Fruit fly (Drosophila melanogaster) whole organism, wandering third instar larva: ENCODE measurements around the gene CG9921.

ENCODE experiments used
- Sp1 ChIP-seq: fragments of 200-800 bp; sonication (Bioruptor generic); optimal IDR thresholded peaks from 3 replicates; lab custom pipeline; 2019; ENCODE audit warnings: missing biosample characterization, mild to moderate bottlenecking, missing genetic modification characterization, moderate library complexity
- pan ChIP-seq: fragments of >200 bp; optimal IDR thresholded peaks from 2 replicates; lab custom pipeline; 2017

DNA sequence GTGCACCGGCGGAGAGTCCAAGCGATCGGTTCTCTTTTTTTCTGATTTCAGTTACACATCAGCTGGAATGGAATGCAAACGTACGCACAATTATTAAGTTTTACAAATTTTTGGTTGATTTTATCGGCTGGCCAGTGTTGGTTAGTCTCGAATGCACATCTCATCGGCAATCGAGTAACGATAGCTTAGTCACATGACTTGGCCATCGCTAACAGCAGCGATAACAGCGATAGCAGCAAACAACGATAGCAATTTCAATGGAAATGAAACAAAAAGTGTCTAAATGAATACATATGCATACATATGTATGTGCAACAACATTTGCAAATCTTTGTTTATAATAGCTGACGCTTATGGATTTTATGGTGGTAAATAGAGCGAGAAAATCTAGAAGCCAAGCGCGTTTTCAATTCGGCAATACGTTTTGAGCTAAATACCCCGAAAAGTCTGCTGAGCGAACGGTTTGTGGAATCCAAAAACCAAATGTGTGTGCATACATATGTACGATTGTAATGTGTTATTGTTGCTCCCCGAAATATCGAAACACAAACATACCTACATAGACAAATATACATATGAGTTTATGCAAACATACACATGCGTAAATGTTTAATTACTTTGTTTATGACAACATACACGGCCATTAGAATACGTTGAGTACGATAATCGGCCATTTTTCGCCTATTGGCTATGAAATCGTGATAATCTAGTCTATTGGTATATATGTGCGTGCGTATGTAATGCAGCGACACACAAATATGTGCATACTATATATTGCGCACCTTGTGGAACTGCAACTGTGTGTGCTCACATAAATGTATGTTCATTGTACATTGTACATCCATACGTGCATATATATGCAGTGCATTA is 36.7 kb downstream of the CG9921 start, which contains the start of gene CG3632:
- TF ChIP-seq Sp1 (GFP tag; lab: Kevin White, UChicago): peak; percentile 41
- TF ChIP-seq pan (lab: Kevin White, UChicago): no peak
